Worm (Caenorhabditis elegans) whole organism, dauer: ENCODE data around the gene eor-2.

Source experiments
- unc-62 ChIP-seq: sonication (generic microtip); optimal IDR thresholded peaks from 2 replicates; lab custom pipeline; 2017; ENCODE audit warnings: missing biosample characterization, missing genetic modification reagents, missing genetic modification characterization

eor-2 gene

DNA sequence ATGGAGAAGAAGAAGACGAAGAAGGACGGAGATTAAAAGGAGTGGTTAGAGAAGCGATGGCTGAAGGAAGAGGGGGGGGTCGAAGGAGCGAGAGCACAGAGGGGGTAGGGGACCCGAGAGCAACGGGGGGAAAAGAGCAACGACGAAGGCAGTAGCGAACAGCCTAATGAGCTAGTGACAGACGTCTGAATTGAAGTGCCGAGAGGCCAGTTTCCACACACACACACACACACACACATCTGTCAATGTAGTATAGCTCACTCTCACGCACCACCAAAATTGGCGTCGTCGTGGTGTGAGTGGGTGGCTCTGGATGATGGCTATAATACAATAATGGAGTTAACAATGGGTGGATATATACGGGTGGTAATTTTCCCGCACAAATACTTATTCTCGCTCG is 33.9 kb downstream of the eor-2 start:
- TF ChIP-seq unc-62 (GFP tag; lab: Kevin White, UChicago): no peak

DNA sequence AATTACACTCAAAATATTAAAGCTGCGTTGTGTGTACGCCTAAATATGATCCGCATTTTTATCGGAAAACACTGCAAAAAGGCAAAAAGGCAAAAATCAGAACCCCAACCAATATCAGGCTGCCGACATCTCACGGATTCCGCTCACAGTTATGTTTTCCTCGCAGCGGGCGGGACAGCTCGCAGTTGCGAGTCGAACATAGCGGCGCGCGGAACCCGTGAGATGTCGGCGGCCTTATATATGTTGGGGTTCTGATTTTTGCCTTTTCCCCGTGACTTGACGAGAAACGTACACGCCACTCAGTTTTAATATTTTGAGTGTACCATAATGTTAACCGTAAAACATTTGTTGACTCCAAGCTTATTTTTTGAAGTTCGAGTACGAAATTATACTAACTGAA is 34.6 kb downstream of the eor-2 start:
- no peak for TF ChIP-seq unc-62 (GFP tag; lab: Kevin White, UChicago)

DNA sequence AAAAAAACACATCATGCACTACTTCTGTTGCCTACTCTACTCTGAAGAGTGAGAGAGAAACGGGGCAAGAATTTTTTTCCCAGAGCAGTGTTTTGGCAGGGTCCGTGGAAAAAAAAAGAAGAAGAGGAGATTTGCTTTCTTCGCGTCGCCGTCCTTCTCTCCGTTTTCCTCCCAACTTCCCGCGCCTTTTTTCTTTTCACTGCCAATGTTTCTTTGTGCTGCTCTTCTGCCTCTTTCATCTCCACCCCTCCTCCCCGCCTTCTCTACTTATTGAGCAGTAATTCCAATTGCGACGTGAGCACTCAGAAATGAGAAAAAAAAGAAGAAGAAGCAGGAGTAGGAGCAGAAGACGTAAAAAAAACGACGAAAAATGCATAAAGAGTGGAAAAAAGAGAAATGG is 37.1 kb downstream of the eor-2 start:
- no peak for TF ChIP-seq unc-62 (GFP tag; lab: Kevin White, UChicago)

ce11 chrX:14645392-14645791 is 42.6 kb downstream of the eor-2 start, which contains the start of gene F54E4.4:
Gene F54E4.4 (minus strand): TSS chrX:14645492.
- no peak for TF ChIP-seq unc-62 (GFP tag; lab: Kevin White, UChicago)

- TF ChIP-seq unc-62 (GFP tag; lab: Kevin White, UChicago): no peak
Measured at ce11 chrX:14649224-14649623, 46.4 kb downstream of the eor-2 start.

ce11 chrX:14652058-14652457 is 49.2 kb downstream of the eor-2 start:
- no peak for TF ChIP-seq unc-62 (GFP tag; lab: Kevin White, UChicago)

DNA sequence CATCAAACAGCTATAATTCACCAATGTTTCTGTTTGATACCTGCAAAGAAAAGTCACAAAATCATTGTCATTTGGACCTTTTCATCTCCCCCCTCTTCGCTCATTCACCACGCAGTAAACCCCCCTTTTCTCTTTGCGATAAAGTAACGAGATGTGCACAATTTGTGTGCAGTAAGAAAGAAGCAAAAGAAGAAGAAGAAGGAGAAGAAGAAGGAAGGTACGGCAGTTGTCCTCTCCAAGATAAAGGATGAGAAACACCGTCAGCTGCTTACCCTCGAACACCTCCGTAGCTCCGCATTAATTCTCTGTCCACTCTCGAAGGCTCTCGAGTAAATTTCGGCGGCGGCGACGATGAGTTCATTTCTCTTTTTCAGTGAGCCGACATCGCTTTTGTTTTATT is 50.7 kb downstream of the eor-2 start:
- no peak for TF ChIP-seq unc-62 (GFP tag; lab: Kevin White, UChicago)

DNA sequence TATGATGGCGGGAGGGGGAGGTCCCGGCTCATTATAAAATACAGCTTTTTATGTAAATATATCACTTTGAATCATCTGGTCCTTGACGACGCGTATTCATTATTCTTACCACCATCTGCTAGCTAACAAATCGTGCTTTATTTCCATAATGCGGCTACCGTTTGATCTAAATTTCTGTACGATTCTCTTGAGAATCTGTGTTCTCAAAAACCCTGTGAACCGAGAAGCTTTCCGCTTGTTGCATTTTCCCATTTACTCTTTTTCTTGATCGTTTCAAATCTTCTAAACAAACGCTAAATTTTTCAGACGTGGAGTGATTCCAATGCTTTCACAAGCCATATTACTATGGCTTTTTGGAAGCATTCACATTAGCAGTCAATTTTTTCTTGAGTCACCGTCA is 51.9 kb downstream of the eor-2 start, which contains the start of gene syg-2:
Gene syg-2 (plus strand): TSS at position 301 of the 400 bp plus-strand sequence.
- no peak for TF ChIP-seq unc-62 (GFP tag; lab: Kevin White, UChicago)

DNA sequence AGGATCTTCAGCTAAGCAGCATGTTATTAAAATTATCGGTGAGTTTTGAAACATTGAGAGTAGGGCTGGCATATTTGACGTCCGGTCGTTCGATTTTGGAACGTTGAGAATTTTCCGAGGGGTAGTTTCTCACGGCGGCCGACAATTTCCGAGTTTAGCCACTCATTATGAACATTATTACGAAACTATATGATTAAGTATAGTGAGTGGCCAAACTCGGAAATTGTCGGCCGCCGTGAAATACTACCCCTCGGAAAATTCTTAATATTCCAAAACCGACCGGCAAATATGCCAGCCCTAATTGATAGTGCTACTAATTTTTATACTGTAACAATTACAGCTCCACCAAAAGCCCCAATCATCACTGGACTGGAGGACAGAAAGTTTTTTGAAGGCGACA is 54.6 kb downstream of the eor-2 start:
- TF ChIP-seq unc-62 (GFP tag; lab: Kevin White, UChicago): no peak
